Worm (Caenorhabditis elegans) whole organism, L1 larva: ENCODE results near the gene cec-4.

Source experiments
- aly-2 ChIP-seq: fragments of 150-350 bp; optimal IDR thresholded peaks from 2 replicates; lab custom pipeline; 2014; ENCODE audit warnings: missing biosample characterization, missing genetic modification characterization
- ceh-82 ChIP-seq, 3 experiments: fragments of 150-350 bp in 1 of 3; sonication (generic microtip) in 2 of 3; optimal IDR thresholded peaks; 2 replicates each; lab custom pipeline; 2014 to 2017; ENCODE audit warnings: missing biosample characterization in 3 of 3, missing genetic modification characterization in 3 of 3
- ceh-88 ChIP-seq: fragments of 200-800 bp; sonication (Bioruptor generic); IDR thresholded peaks from 2 replicates; pipeline ENCODE4 v1.3.6; 2022; ENCODE audit warnings: missing genetic modification characterization, missing compliant biosample characterization
- efl-3 ChIP-seq: fragments of 200-800 bp; sonication (Bioruptor generic); optimal IDR thresholded peaks from 2 replicates; lab custom pipeline; 2018; ENCODE audit warnings: mild to moderate bottlenecking, missing genetic modification characterization, missing compliant biosample characterization
- elt-3 ChIP-seq, 6 experiments: fragments of 150-350 bp in 1 of 6; sonication (generic microtip); optimal IDR thresholded peaks; 2 replicates each; lab custom pipeline; 2017 to 2018; ENCODE audit warnings: missing biosample characterization in 6 of 6, missing genetic modification characterization in 6 of 6, inconsistent platforms in 1 of 6
- hpl-2 ChIP-seq: fragments of 150-350 bp; optimal IDR thresholded peaks from 2 replicates; lab custom pipeline; 2014; ENCODE audit warnings: missing biosample characterization, missing genetic modification reagents, missing genetic modification characterization
- jun-1 ChIP-seq: fragments of 150-350 bp; optimal IDR thresholded peaks from 2 replicates; lab custom pipeline; 2014; ENCODE audit warnings: missing biosample characterization, missing genetic modification reagents, missing genetic modification characterization
- lin-15B ChIP-seq: fragments of 150-350 bp; sonication (generic microtip); optimal IDR thresholded peaks from 3 replicates; lab custom pipeline; 2014; ENCODE audit warnings: missing biosample characterization, missing genetic modification characterization
- mdl-1 ChIP-seq, 2 experiments: fragments of 150-350 bp; optimal IDR thresholded peaks; 2 replicates each; lab custom pipeline; 2014 to 2017; ENCODE audit warnings: missing biosample characterization in 2 of 2, missing genetic modification characterization in 2 of 2, inconsistent platforms in 1 of 2
- nhr-11 ChIP-seq: fragments of 150-350 bp; optimal IDR thresholded peaks from 2 replicates; lab custom pipeline; 2014; ENCODE audit warnings: missing biosample characterization, missing genetic modification characterization
- snpc-4 ChIP-seq: fragments of 150-350 bp; optimal IDR thresholded peaks from 2 replicates; lab custom pipeline; 2014; ENCODE audit warnings: missing biosample characterization, missing genetic modification characterization
- unc-62 ChIP-seq: fragments of 150-350 bp; optimal IDR thresholded peaks from 2 replicates; lab custom pipeline; 2014; ENCODE audit warnings: missing biosample characterization, missing genetic modification reagents, missing genetic modification characterization
- xbp-1 ChIP-seq: sonication (generic microtip); optimal IDR thresholded peaks from 2 replicates; lab custom pipeline; 2016; ENCODE audit warnings: missing genetic modification characterization, missing compliant biosample characterization
- ztf-11 ChIP-seq, 2 experiments: sonication (generic microtip); optimal IDR thresholded peaks; 2 replicates each; lab custom pipeline; 2016 to 2017; ENCODE audit warnings: missing genetic modification characterization in 2 of 2, missing biosample characterization in 1 of 2, missing compliant biosample characterization in 1 of 2

ce11 chrIV:7551254-7551653 lies 24.3 kb upstream of the cec-4 start:
- no peak for TF ChIP-seq mdl-1 (tag; optimal IDR thresholded peaks at IDR 0.05; lab: Kevin White, UChicago)
- TF ChIP-seq aly-2 (tag; lab: Kevin White, UChicago) = no peak
- TF ChIP-seq ceh-82 (tag; optimal IDR thresholded peaks at IDR 0.05; lab: Kevin White, UChicago) = no peak
- TF ChIP-seq ztf-11 (tag; optimal IDR thresholded peaks at IDR 0.05; lab: Kevin White, UChicago) = no peak
- TF ChIP-seq hpl-2 (GFP tag; lab: Kevin White, UChicago) = no peak
- TF ChIP-seq lin-15B = no peak
- no peak for TF ChIP-seq xbp-1 (tag; lab: Kevin White, UChicago)
- TF ChIP-seq nhr-11 (tag; lab: Kevin White, UChicago) = no peak
- no peak for TF ChIP-seq unc-62 (GFP tag; lab: Kevin White, UChicago)
- no peak for TF ChIP-seq snpc-4 (tag; lab: Kevin White, UChicago)
- TF ChIP-seq ceh-88 (GFP tag; lab: Robert Waterston, UW) = no peak
- TF ChIP-seq elt-3 (tag; optimal IDR thresholded peaks at IDR 0.05; lab: Kevin White, UChicago) = no peak
- no peak for TF ChIP-seq efl-3 (GFP tag; lab: Kevin White, UChicago)
- TF ChIP-seq jun-1 (tag; lab: Kevin White, UChicago) = no peak
